Worm (Caenorhabditis elegans) whole organism, L4 larva: ENCODE data around the gene C17G10.7.

Experiments
- Y48G9A.11 ChIP-seq: fragments of 200-800 bp; sonication (Bioruptor generic); IDR thresholded peaks from 2 replicates; pipeline ENCODE4 v1.3.6; 2022; ENCODE audit warnings: missing genetic modification reagents, missing genetic modification characterization, missing compliant biosample characterization
- daf-16 ChIP-seq, 3 experiments: sonication (generic microtip); optimal IDR thresholded peaks; 2 replicates each; lab custom pipeline; 2016 to 2017; ENCODE audit warnings: missing genetic modification characterization in 3 of 3, missing genetic modification reagents in 3 of 3, mild to moderate bottlenecking in 2 of 3, missing compliant biosample characterization in 2 of 3, missing biosample characterization in 1 of 3, moderate library complexity in 1 of 3
- dmd-6 ChIP-seq: fragments of 200-800 bp; sonication (Bioruptor generic); IDR thresholded peaks from 2 replicates; pipeline ENCODE4 v1.3.6; 2022; ENCODE audit warnings: missing genetic modification reagents, missing genetic modification characterization, missing compliant biosample characterization
- dmd-8 ChIP-seq: fragments of 200-800 bp; sonication (Bioruptor generic); IDR thresholded peaks from 2 replicates; pipeline ENCODE4 v1.3.6; 2022; ENCODE audit warnings: missing genetic modification characterization, missing compliant biosample characterization
- dve-1 ChIP-seq: sonication (generic microtip); optimal IDR thresholded peaks from 2 replicates; lab custom pipeline; 2017; ENCODE audit warnings: antibody characterized with exemption, mild to moderate bottlenecking, missing genetic modification characterization, missing compliant biosample characterization; ENCODE audit not compliant: insufficient read depth
- hlh-11 ChIP-seq: fragments of 200-800 bp; sonication (Bioruptor generic); optimal IDR thresholded peaks from 2 replicates; lab custom pipeline; 2018; ENCODE audit warnings: mild to moderate bottlenecking, missing genetic modification characterization, missing compliant biosample characterization
- hlh-30 ChIP-seq: sonication (generic microtip); optimal IDR thresholded peaks from 2 replicates; lab custom pipeline; 2017; ENCODE audit warnings: antibody characterized with exemption, mild to moderate bottlenecking, missing genetic modification characterization, missing compliant biosample characterization; ENCODE audit not compliant: insufficient read depth
- lin-1 ChIP-seq: fragments of 200-800 bp; sonication (Bioruptor generic); IDR thresholded peaks from 2 replicates; pipeline ENCODE4 v1.3.6; 2022; ENCODE audit warnings: missing genetic modification reagents, missing genetic modification characterization, missing compliant biosample characterization
- madf-9 ChIP-seq: fragments of 200-800 bp; sonication (Bioruptor generic); conservative IDR thresholded peaks from 2 replicates; pipeline ENCODE4 v1.3.6; 2022; ENCODE audit warnings: missing genetic modification reagents, missing genetic modification characterization, missing compliant biosample characterization
- mdl-1 ChIP-seq, 2 experiments: fragments of 150-350 bp in 1 of 2; sonication (generic microtip) in 1 of 2; optimal IDR thresholded peaks; 2 replicates each; lab custom pipeline; 2014 to 2017; ENCODE audit warnings: missing biosample characterization in 2 of 2, missing genetic modification characterization in 2 of 2
- mes-2 ChIP-seq: sonication (generic microtip); optimal IDR thresholded peaks from 2 replicates; lab custom pipeline; 2016; ENCODE audit warnings: missing genotype, mild to moderate bottlenecking, missing genetic modification characterization, missing compliant biosample characterization; ENCODE audit not compliant: poor library complexity, severe bottlenecking
- nhr-28 ChIP-seq: fragments of 150-350 bp; optimal IDR thresholded peaks from 2 replicates; lab custom pipeline; 2014; ENCODE audit warnings: missing biosample characterization, missing genetic modification characterization
- nhr-77 ChIP-seq: fragments of 150-350 bp; optimal IDR thresholded peaks from 2 replicates; lab custom pipeline; 2014; ENCODE audit warnings: missing biosample characterization, missing genetic modification characterization
- pqm-1 ChIP-seq: sonication (generic microtip); optimal IDR thresholded peaks from 2 replicates; lab custom pipeline; 2017; ENCODE audit warnings: missing biosample characterization, missing genetic modification characterization
- skn-1 ChIP-seq: fragments of 150-350 bp; optimal IDR thresholded peaks from 2 replicates; lab custom pipeline; 2014; ENCODE audit warnings: missing biosample characterization, missing genetic modification characterization
- spr-1 ChIP-seq: sonication (generic microtip); optimal IDR thresholded peaks from 2 replicates; lab custom pipeline; 2016; ENCODE audit warnings: mild to moderate bottlenecking, missing genetic modification characterization, missing compliant biosample characterization

C17G10.7 gene

ce11 chrII:5561392-5561791, 46.3 kb downstream of the C17G10.7 start, which contains the start of gene C17C3.3:
Gene C17C3.3 (plus strand): TSS chrII:5561737.
- TF ChIP-seq nhr-28 (tag; lab: Kevin White, UChicago) = peak; percentile 28
- peak; percentile 58 for TF ChIP-seq pqm-1 (tag; lab: Kevin White, UChicago)
- TF ChIP-seq dmd-8 = no peak
- peak; percentile 24 for TF ChIP-seq hlh-11
- peak; percentile 72 for TF ChIP-seq dve-1 (tag; lab: Kevin White, UChicago)
- no peak for TF ChIP-seq mes-2
- TF ChIP-seq madf-9 (GFP tag; lab: Robert Waterston, UW) = no peak
- TF ChIP-seq daf-16 (GFP tag; optimal IDR thresholded peaks at IDR 0.05; lab: Kevin White, UChicago) = no peak
- peak; percentile 97 for TF ChIP-seq daf-16 (tag; optimal IDR thresholded peaks at IDR 0.05; lab: Kevin White, UChicago)
- TF ChIP-seq nhr-77 (tag; lab: Kevin White, UChicago) = peak; percentile 5

DNA sequence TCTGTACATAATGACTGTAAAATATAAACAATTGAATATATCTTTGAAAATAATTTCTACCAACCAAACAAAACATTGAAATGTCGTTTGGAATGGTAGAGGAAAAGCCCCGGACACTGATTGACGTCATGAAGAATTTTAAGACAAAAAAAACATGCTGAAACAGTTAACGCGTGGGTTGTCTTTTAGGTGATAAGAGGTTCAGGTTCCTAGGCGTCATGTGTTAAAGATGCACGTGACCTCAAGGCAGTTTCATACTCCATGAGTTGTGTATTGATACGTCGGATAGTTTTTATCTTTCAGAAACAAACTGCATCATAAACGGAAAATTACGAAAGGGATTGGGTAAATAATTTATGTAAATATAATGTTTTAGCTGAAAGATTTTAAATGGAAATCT, 50.5 kb downstream of the C17G10.7 start:
- TF ChIP-seq Y48G9A.11 (GFP tag; lab: Robert Waterston, UW) = no peak
- TF ChIP-seq lin-1 (GFP tag; lab: Robert Waterston, UW) = 0 out of 2 replicates have a peak, but pooled peaks have one; percentile 25
- TF ChIP-seq dve-1 (tag; lab: Kevin White, UChicago) = peak; percentile 83
- TF ChIP-seq pqm-1 (tag; lab: Kevin White, UChicago) = peak; percentile 73
- TF ChIP-seq nhr-28 (tag; lab: Kevin White, UChicago) = peak; percentile 6
- no peak for TF ChIP-seq spr-1 (tag; lab: Kevin White, UChicago)
- peak; percentile 60 for TF ChIP-seq nhr-77 (tag; lab: Kevin White, UChicago)
- TF ChIP-seq hlh-11 = peak; percentile 48
- no peak for TF ChIP-seq daf-16 (GFP tag; optimal IDR thresholded peaks at IDR 0.05; lab: Kevin White, UChicago)
- TF ChIP-seq daf-16 (tag; optimal IDR thresholded peaks at IDR 0.05; lab: Kevin White, UChicago) = peak; percentile 79
- TF ChIP-seq hlh-30 = peak; percentile 59
- no peak for TF ChIP-seq skn-1
- TF ChIP-seq mdl-1 (tag; optimal IDR thresholded peaks at IDR 0.05; lab: Kevin White, UChicago) = peak in 1 of 2 experiments; percentile 34
- TF ChIP-seq dmd-6 = peak; percentile 67
